Worm (Caenorhabditis elegans): ENCODE measurements around the gene F29F11.20.

The F29F11.20 gene

DNA sequence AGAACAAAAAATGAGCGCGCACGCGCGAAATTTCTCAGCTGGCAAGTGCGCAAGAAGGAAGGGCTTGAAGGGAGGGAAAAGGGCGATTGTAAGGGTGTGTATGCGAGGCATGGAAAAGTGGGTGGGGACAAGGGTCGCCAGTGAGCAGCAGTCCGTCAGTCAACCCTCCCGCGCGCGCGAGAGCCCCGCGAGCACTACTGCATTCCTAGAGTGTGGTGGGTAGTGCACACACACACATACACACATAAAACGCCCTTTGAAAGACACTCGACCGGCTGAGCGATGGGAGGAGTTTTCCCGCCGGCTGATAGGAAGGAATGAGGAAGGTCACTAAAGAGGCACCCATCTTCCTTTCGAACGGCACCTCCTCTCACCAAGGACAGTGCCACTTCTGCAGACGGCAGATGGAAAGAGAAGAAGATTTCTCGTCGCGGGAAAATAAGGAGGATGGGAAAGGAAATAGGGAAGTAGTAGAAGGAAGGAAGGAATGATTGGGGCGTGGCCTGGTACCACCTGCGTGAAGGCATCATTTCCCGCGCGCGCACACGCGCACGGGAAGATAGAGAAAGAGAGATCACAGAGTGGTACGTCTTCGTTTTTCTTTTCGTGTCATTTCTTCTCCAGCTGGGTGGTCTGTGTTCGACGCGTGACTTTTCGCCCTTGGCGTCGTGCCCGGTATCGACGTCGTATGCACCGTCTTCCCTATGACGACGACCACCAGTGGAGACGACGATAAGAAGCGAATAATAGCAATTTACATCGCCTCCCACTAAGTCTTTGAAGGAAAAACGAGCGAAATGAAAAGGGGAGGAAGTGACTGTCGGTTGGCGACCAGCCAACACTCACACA is 29.4 kb downstream of the F29F11.20 start:
- TF ChIP-seq nhr-76 (tag; optimal IDR thresholded peaks at IDR 0.05) (no peak), lsy-2 (tag; optimal IDR thresholded peaks at IDR 0.05) (peak; percentile 29 to 44), dpl-1 (GFP tag; optimal IDR thresholded peaks at IDR 0.05) (peak; percentile 24), hmg-1.1 (GFP tag; IDR thresholded peaks at IDR 0.05) (peak; percentile 15; the same call in 1 of the 2 replicates), Y75B8A.6 (GFP tag; IDR thresholded peaks at IDR 0.05) (0 out of 2 replicates have a peak, but pooled peaks have one; percentile 3), tra-1 (GFP tag; IDR thresholded peaks at IDR 0.05) (peak; percentile 60), nhr-10 (tag; optimal IDR thresholded peaks at IDR 0.05) (peak; percentile 57), nhr-237 (tag; optimal IDR thresholded peaks at IDR 0.05) (no peak), nhr-11 (tag; optimal IDR thresholded peaks at IDR 0.05) (no peak), ces-1 (GFP tag; optimal IDR thresholded peaks at IDR 0.05) (no peak), Y105C5A.15 (GFP tag; IDR thresholded peaks at IDR 0.05) (no peak), dmd-8 (GFP tag; IDR thresholded peaks at IDR 0.05) (no peak), T20F7.1 (GFP tag; optimal IDR thresholded peaks at IDR 0.05) (no peak), pha-4 (GFP tag; IDR thresholded peaks at IDR 0.05) (no peak), pha-4 (tag; optimal IDR thresholded peaks at IDR 0.05) (no peak), T26A8.4 (GFP tag; IDR thresholded peaks at IDR 0.05) (0 out of 2 replicates have a peak, but pooled peaks have one; percentile 15), lin-1 (GFP tag; IDR thresholded peaks at IDR 0.05) (no peak; the same call in 1 of the 2 replicates), F37D6.2 (tag; optimal IDR thresholded peaks at IDR 0.05) (peak; percentile 8), hlh-11 (tag; optimal IDR thresholded peaks at IDR 0.05) (peak; percentile 95), hlh-30 (tag; optimal IDR thresholded peaks at IDR 0.05; ENCODE audit: insufficient read depth) (peak; percentile 89), zag-1 (tag; optimal IDR thresholded peaks at IDR 0.05) (no peak), rbr-2 (tag; optimal IDR thresholded peaks at IDR 0.05) (peak; percentile 6), F10B5.3 (tag; optimal IDR thresholded peaks at IDR 0.05) (no peak), aha-1 (tag) (peak; percentile 99), gei-8 (GFP tag; optimal IDR thresholded peaks at IDR 0.05) (no peak), lin-38 (GFP tag; IDR thresholded peaks at IDR 0.05) (no peak), aly-2 (tag; optimal IDR thresholded peaks at IDR 0.05) (no peak), madf-9 (GFP tag; conservative IDR thresholded peaks at IDR 0.05) (no peak), lin-39 (tag; optimal IDR thresholded peaks at IDR 0.05) (no peak), unc-62 (GFP tag; optimal IDR thresholded peaks at IDR 0.05 in 1 of 2) (peak in 1 of 2 experiments; percentile 98), unc-62 (tag; optimal IDR thresholded peaks at IDR 0.05) (no peak), mxl-2 (GFP tag; conservative IDR thresholded peaks at IDR 0.05) (no peak), zip-11 (GFP tag; IDR thresholded peaks at IDR 0.05) (no peak), nhr-48 (tag; optimal IDR thresholded peaks at IDR 0.05) (peak; percentile 52), dmd-6 (GFP tag; IDR thresholded peaks at IDR 0.05) (peak; percentile 20; the same call in 1 of the 2 replicates), php-3 (GFP tag; IDR thresholded peaks at IDR 0.05) (no peak), ZK546.5 (tag; optimal IDR thresholded peaks at IDR 0.05) (no peak), F26F4.8 (GFP tag; conservative IDR thresholded peaks at IDR 0.05) (no peak), set-16 (GFP tag; IDR thresholded peaks at IDR 0.05) (peak; percentile 90), nhr-28 (tag; optimal IDR thresholded peaks at IDR 0.05) (peak; percentile 67), snpc-4 (tag; optimal IDR thresholded peaks at IDR 0.05) (no peak), mdl-1 (tag; optimal IDR thresholded peaks at IDR 0.05) (peak; percentile 60 to 91), nhr-41 (GFP tag; IDR thresholded peaks at IDR 0.05) (no peak), pqm-1 (tag; optimal IDR thresholded peaks at IDR 0.05) (no peak), dve-1 (tag; optimal IDR thresholded peaks at IDR 0.05; ENCODE audit: insufficient read depth) (no peak), vab-7 (GFP tag; IDR thresholded peaks at IDR 0.05) (peak; percentile 33; the same call in 1 of the 2 replicates), egl-43 (GFP tag; IDR thresholded peaks at IDR 0.05) (peak; percentile 61; the same call in 1 of the 2 replicates), ceh-44 (GFP tag; IDR thresholded peaks at IDR 0.05) (no peak), madf-5 (GFP tag; IDR thresholded peaks at IDR 0.05) (no peak), tag-97 (GFP tag; IDR thresholded peaks at IDR 0.05) (no peak)
